Worm (Caenorhabditis elegans): ENCODE results near the gene M01E10.3.

DNA sequence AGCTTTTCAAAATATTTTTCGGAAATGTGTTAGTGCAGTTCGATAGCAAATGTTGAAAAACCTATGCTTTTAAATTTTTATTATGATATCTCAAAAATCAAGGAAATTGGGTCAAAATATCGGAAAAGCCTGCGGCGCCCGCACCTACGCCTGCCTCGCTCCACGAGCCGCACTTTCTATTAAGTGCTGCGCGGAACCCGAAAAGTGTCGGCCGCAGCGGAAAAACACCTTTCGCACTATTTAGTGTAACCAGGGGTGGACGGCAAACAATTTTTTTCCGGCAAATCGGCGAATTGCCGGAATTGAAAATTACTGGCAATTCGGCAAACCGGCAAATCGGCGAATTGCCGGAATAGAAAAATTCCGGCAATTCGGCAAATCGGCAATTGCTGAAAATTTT is 30.8 kb upstream of the M01E10.3 start:
- TF ChIP-seq rnt-1 (tag; optimal IDR thresholded peaks at IDR 0.05) (no peak), pqm-1 (tag; optimal IDR thresholded peaks at IDR 0.05) (no peak)
